Fruit fly (Drosophila melanogaster) whole organism, embryonic: Measurements from ENCODE around the gene PpV.
A peak's percentile ranks its signal among the peaks of the same experiment; 100 is the strongest.

Source experiments
- Atf-2 ChIP-seq: fragments of 200-800 bp; sonication (Bioruptor generic); optimal IDR thresholded peaks from 2 replicates; lab custom pipeline; 2016; ENCODE audit warnings: missing biosample characterization, missing genetic modification characterization
- Bgb ChIP-seq: fragments of 200-800 bp; sonication (Bioruptor generic); IDR thresholded peaks from 2 replicates; pipeline ENCODE4 v1.3.6; 2022; ENCODE audit warnings: missing biosample characterization, missing genetic modification characterization; ENCODE audit not compliant: partially characterized antibody
- CG10274 ChIP-seq: fragments of 200-800 bp; sonication (Bioruptor generic); optimal IDR thresholded peaks from 3 replicates; lab custom pipeline; 2017; ENCODE audit warnings: missing biosample characterization, mild to moderate bottlenecking, missing genetic modification characterization
- CG10462 ChIP-seq: fragments of 200-800 bp; sonication (Bioruptor generic); optimal IDR thresholded peaks from 2 replicates; lab custom pipeline; 2016; ENCODE audit warnings: missing biosample characterization, missing genetic modification characterization
- CG10565 ChIP-seq: fragments of 200-800 bp; sonication (Bioruptor generic); optimal IDR thresholded peaks from 3 replicates; lab custom pipeline; 2016; ENCODE audit warnings: missing biosample characterization, mild to moderate bottlenecking, missing genetic modification characterization
- CG10959 ChIP-seq: fragments of 200-800 bp; sonication (Bioruptor generic); IDR thresholded peaks from 2 replicates; pipeline ENCODE4 v1.3.6; 2022; ENCODE audit warnings: missing biosample characterization, missing genetic modification characterization
- CG12071 ChIP-seq: fragments of 200-800 bp; sonication (Bioruptor generic); optimal IDR thresholded peaks from 3 replicates; lab custom pipeline; 2018; ENCODE audit warnings: missing biosample characterization, mild to moderate bottlenecking, missing genetic modification characterization
- CG12299 ChIP-seq: fragments of 200-800 bp; sonication (Bioruptor generic); optimal IDR thresholded peaks from 2 replicates; lab custom pipeline; 2018; ENCODE audit warnings: missing biosample characterization, mild to moderate bottlenecking, missing genetic modification characterization
- CG12659 ChIP-seq: fragments of 200-800 bp; sonication (Bioruptor generic); optimal IDR thresholded peaks from 3 replicates; lab custom pipeline; 2017; ENCODE audit warnings: mild to moderate bottlenecking, missing biosample characterization, missing genetic modification reagents, missing genetic modification characterization
- CG17328 ChIP-seq: fragments of 200-800 bp; sonication (Bioruptor generic); IDR thresholded peaks from 2 replicates; pipeline ENCODE4 v1.3.6; 2022; ENCODE audit warnings: missing biosample characterization, missing genetic modification characterization
- CG30431 ChIP-seq: fragments of 200-800 bp; sonication (Bioruptor generic); optimal IDR thresholded peaks from 2 replicates; lab custom pipeline; 2017; ENCODE audit warnings: missing biosample characterization, missing genetic modification characterization
- CG31388 ChIP-seq: fragments of 200-800 bp; sonication (Bioruptor generic); optimal IDR thresholded peaks from 2 replicates; lab custom pipeline; 2016; ENCODE audit warnings: missing biosample characterization, missing genetic modification characterization
- CG3281 ChIP-seq: fragments of 200-800 bp; sonication (Bioruptor generic); optimal IDR thresholded peaks from 3 replicates; lab custom pipeline; 2017; ENCODE audit warnings: missing biosample characterization, mild to moderate bottlenecking, missing genetic modification characterization
- CG33213 ChIP-seq: fragments of 200-800 bp; sonication (Bioruptor generic); optimal IDR thresholded peaks from 3 replicates; lab custom pipeline; 2016; ENCODE audit warnings: missing biosample characterization, missing genetic modification characterization
- CG33557 ChIP-seq: fragments of 200-800 bp; sonication (Bioruptor generic); optimal IDR thresholded peaks from 2 replicates; lab custom pipeline; 2019; ENCODE audit warnings: missing biosample characterization, mild to moderate bottlenecking, missing genetic modification characterization, moderate library complexity
- CG3995 ChIP-seq: fragments of 200-800 bp; sonication (Bioruptor generic); optimal IDR thresholded peaks from 3 replicates; lab custom pipeline; 2016; ENCODE audit warnings: missing biosample characterization, missing genetic modification characterization
- CG4360 ChIP-seq: fragments of 200-800 bp; sonication (Bioruptor generic); IDR thresholded peaks from 2 replicates; pipeline ENCODE4 v1.3.6; 2022; ENCODE audit warnings: missing biosample characterization, missing genetic modification characterization
- CG4404 ChIP-seq: fragments of 200-800 bp; sonication (Bioruptor generic); IDR thresholded peaks from 2 replicates; pipeline ENCODE4 v1.3.6; 2022; ENCODE audit warnings: missing biosample characterization, missing genetic modification characterization
- CG4820 ChIP-seq: fragments of 200-800 bp; sonication (Bioruptor generic); optimal IDR thresholded peaks from 3 replicates; lab custom pipeline; 2016; ENCODE audit warnings: missing biosample characterization, missing genetic modification characterization
- CG8478 ChIP-seq: fragments of >200 bp; optimal IDR thresholded peaks from 2 replicates; lab custom pipeline; 2018
- CG9215 ChIP-seq: fragments of 200-800 bp; sonication (Bioruptor generic); IDR thresholded peaks from 2 replicates; pipeline ENCODE4 v1.3.6; 2022; ENCODE audit warnings: missing biosample characterization, missing genetic modification characterization
- CHES-1-like ChIP-seq: fragments of 200-800 bp; sonication (Bioruptor generic); optimal IDR thresholded peaks from 2 replicates; lab custom pipeline; 2016; ENCODE audit warnings: missing biosample characterization, missing genetic modification characterization
- Dbx ChIP-seq: fragments of 200-800 bp; sonication (Bioruptor generic); IDR thresholded peaks from 3 replicates; pipeline ENCODE4 v1.3.6; 2022; ENCODE audit warnings: missing biosample characterization, missing genetic modification characterization
- Deaf1 ChIP-seq: fragments of 200-800 bp; optimal IDR thresholded peaks from 3 replicates; lab custom pipeline; 2019; ENCODE audit warnings: missing biosample characterization, mild to moderate bottlenecking, missing genetic modification characterization, moderate library complexity
- Dll ChIP-seq: fragments of 200-800 bp; sonication (Bioruptor generic); IDR thresholded peaks from 4 replicates; pipeline ENCODE4 v1.3.6; 2022; ENCODE audit warnings: missing biosample characterization, missing genetic modification characterization; ENCODE audit not compliant: partially characterized antibody
- Drgx ChIP-seq: fragments of 200-800 bp; sonication (Bioruptor generic); IDR thresholded peaks from 2 replicates; pipeline ENCODE4 v1.3.6; 2022; ENCODE audit warnings: missing biosample characterization, missing genetic modification characterization
- E2f1 ChIP-seq: fragments of 200-800 bp; sonication (Bioruptor generic); IDR thresholded peaks from 2 replicates; pipeline ENCODE4 v1.3.6; 2022; ENCODE audit warnings: missing biosample characterization, missing genetic modification characterization
- Ets65A ChIP-seq: fragments of 200-800 bp; sonication (Bioruptor generic); peaks from one replicate; lab custom pipeline; 2016; ENCODE audit warnings: missing biosample characterization, missing genetic modification characterization
- Fer2 ChIP-seq: fragments of 200-800 bp; sonication (Bioruptor generic); optimal IDR thresholded peaks from 2 replicates; lab custom pipeline; 2018; ENCODE audit warnings: missing biosample characterization, mild to moderate bottlenecking, missing genetic modification characterization, moderate library complexity
- Mad ChIP-seq: fragments of 200-800 bp; sonication (Bioruptor generic); optimal IDR thresholded peaks from 2 replicates; lab custom pipeline; 2016; ENCODE audit warnings: missing biosample characterization, missing genetic modification characterization
- Neu2 ChIP-seq: fragments of 200-800 bp; sonication (Bioruptor generic); optimal IDR thresholded peaks from 3 replicates; lab custom pipeline; 2016; ENCODE audit warnings: missing biosample characterization, missing genetic modification characterization, borderline replicate concordance
- Sox100B ChIP-seq: fragments of 200-800 bp; sonication (Bioruptor generic); optimal IDR thresholded peaks from 3 replicates; lab custom pipeline; 2018; ENCODE audit warnings: missing biosample characterization, mild to moderate bottlenecking, missing genetic modification characterization
- Sry-δ ChIP-seq: fragments of 200-800 bp; sonication (Bioruptor generic); optimal IDR thresholded peaks from 2 replicates; lab custom pipeline; 2016; ENCODE audit warnings: missing biosample characterization, missing genetic modification characterization
- YL-1 ChIP-seq: fragments of 200-800 bp; sonication (Bioruptor generic); optimal IDR thresholded peaks from 3 replicates; lab custom pipeline; 2017; ENCODE audit warnings: missing biosample characterization, mild to moderate bottlenecking, missing genetic modification characterization
- aop ChIP-seq: fragments of 200-800 bp; sonication (Bioruptor generic); IDR thresholded peaks from 2 replicates; pipeline ENCODE4 v1.3.6; 2022; ENCODE audit warnings: missing biosample characterization, missing genetic modification characterization
- crc ChIP-seq: fragments of 200-800 bp; sonication (Bioruptor generic); optimal IDR thresholded peaks from 2 replicates; lab custom pipeline; 2016; ENCODE audit warnings: missing biosample characterization, missing genetic modification characterization
- da ChIP-seq: fragments of 200-800 bp; sonication (Bioruptor generic); optimal IDR thresholded peaks from 2 replicates; lab custom pipeline; 2016; ENCODE audit warnings: missing biosample characterization, missing genetic modification characterization
- dmrt11E ChIP-seq: fragments of 200-800 bp; sonication (Bioruptor generic); optimal IDR thresholded peaks from 3 replicates; lab custom pipeline; 2018; ENCODE audit warnings: missing biosample characterization, mild to moderate bottlenecking, missing genetic modification characterization, moderate library complexity
- dpn ChIP-seq, 2 experiments: fragments of 200-800 bp; sonication (Bioruptor generic); optimal IDR thresholded peaks; 3 replicates each; lab custom pipeline; 2016; ENCODE audit warnings: missing biosample characterization in 2 of 2, missing genetic modification characterization in 2 of 2
- eve ChIP-seq, 2 experiments: fragments of >200 bp; optimal IDR thresholded peaks; 2 replicates each; lab custom pipeline; 2017; ENCODE audit warnings: missing biosample characterization in 2 of 2, missing genetic modification characterization in 2 of 2
- grn ChIP-seq: fragments of 200-800 bp; sonication (Bioruptor generic); optimal IDR thresholded peaks from 3 replicates; lab custom pipeline; 2017; ENCODE audit warnings: missing biosample characterization, missing genetic modification characterization
- jumu ChIP-seq: fragments of 200-800 bp; sonication (Bioruptor generic); optimal IDR thresholded peaks from 3 replicates; lab custom pipeline; 2016; ENCODE audit warnings: missing biosample characterization, missing genetic modification characterization
- mld ChIP-seq: fragments of 200-800 bp; sonication (Bioruptor generic); IDR thresholded peaks from 3 replicates; pipeline ENCODE4 v1.3.6; 2022; ENCODE audit warnings: missing biosample characterization, missing genetic modification characterization; ENCODE audit not compliant: partially characterized antibody
- nau ChIP-seq: fragments of 200-800 bp; sonication (Bioruptor generic); optimal IDR thresholded peaks from 3 replicates; lab custom pipeline; 2017; ENCODE audit warnings: missing biosample characterization, mild to moderate bottlenecking, missing genetic modification characterization, missing genetic modification reagents
- p53 ChIP-seq: fragments of 200-800 bp; sonication (Bioruptor generic); optimal IDR thresholded peaks from 2 replicates; lab custom pipeline; 2016; ENCODE audit warnings: missing biosample characterization, missing genetic modification characterization
- pan ChIP-seq, 4 experiments: fragments of >200 bp in 3 of 4; fragments of 200-800 bp in 1 of 4; sonication (Bioruptor generic) in 1 of 4; optimal IDR thresholded peaks in 3 of 4; IDR thresholded peaks in 1 of 4; 2 replicates each; pipeline versions ENCODE4 v1.3.6 to Lab custom; 2017 to 2022; ENCODE audit warnings: missing biosample characterization in 2 of 4, missing genetic modification characterization in 2 of 4, mixed read lengths in 1 of 4
- pnt ChIP-seq: fragments of 200-800 bp; sonication (Bioruptor generic); optimal IDR thresholded peaks from 3 replicates; lab custom pipeline; 2016; ENCODE audit warnings: missing biosample characterization, missing genetic modification characterization
- rib ChIP-seq: fragments of 200-800 bp; sonication (Bioruptor generic); IDR thresholded peaks from 2 replicates; pipeline ENCODE4 v1.3.6; 2022; ENCODE audit warnings: missing biosample characterization, missing genetic modification characterization
- scrt ChIP-seq: fragments of 200-800 bp; sonication (Bioruptor generic); optimal IDR thresholded peaks from 2 replicates; lab custom pipeline; 2018; ENCODE audit warnings: missing biosample characterization, mild to moderate bottlenecking, missing genetic modification characterization, moderate library complexity
- sqz ChIP-seq: fragments of 200-800 bp; sonication (Bioruptor generic); optimal IDR thresholded peaks from 3 replicates; lab custom pipeline; 2018; ENCODE audit warnings: missing biosample characterization, mild to moderate bottlenecking, missing genetic modification characterization
- stwl ChIP-seq: fragments of 200-800 bp; sonication (Bioruptor generic); optimal IDR thresholded peaks from 3 replicates; lab custom pipeline; 2018; ENCODE audit warnings: missing biosample characterization, mild to moderate bottlenecking, missing genetic modification characterization, moderate library complexity
- sug ChIP-seq: fragments of 200-800 bp; optimal IDR thresholded peaks from 2 replicates; lab custom pipeline; 2019; ENCODE audit warnings: missing biosample characterization, mild to moderate bottlenecking, missing genetic modification characterization, moderate library complexity

The PpV gene

dm6 chrX:6366357-6366691 is 6.4 kb downstream of the PpV start (continued):
- peak; percentile 47 for TF ChIP-seq CG10462 (GFP tag; lab: Kevin White, UChicago)
- peak; percentile 75 for TF ChIP-seq CG4820
- TF ChIP-seq crc (GFP tag; lab: Kevin White, UChicago), result peak; percentile 77
- peak; percentile 77 for TF ChIP-seq CG33213
- TF ChIP-seq p53, result peak; percentile 52
- peak; percentile 96 for TF ChIP-seq Drgx (GFP tag; lab: Robert Waterston, UW)
- TF ChIP-seq CG17328 (GFP tag; lab: Robert Waterston, UW), result peak; percentile 85
- peak; percentile 53 for TF ChIP-seq Deaf1 (tag; lab: Kevin White, UChicago)
- TF ChIP-seq CG4404 (GFP tag; lab: Robert Waterston, UW), result peak; percentile 72
- TF ChIP-seq CG3995, result peak; percentile 47
- TF ChIP-seq CG12299 (tag; lab: Kevin White, UChicago), result peak; percentile 59
- TF ChIP-seq CHES-1-like (GFP tag; lab: Kevin White, UChicago), result peak; percentile 85
- TF ChIP-seq CG30431, result peak; percentile 45
- peak; percentile 86 for TF ChIP-seq Fer2 (tag; lab: Kevin White, UChicago)
- TF ChIP-seq da (GFP tag; lab: Kevin White, UChicago), result peak; percentile 59
- no peak for TF ChIP-seq CG8478
- TF ChIP-seq nau, result no peak
- TF ChIP-seq Bgb (GFP tag; lab: Robert Waterston, UW), result no peak
- TF ChIP-seq E2f1 (GFP tag; lab: Robert Waterston, UW), result peak; percentile 84
- peak; percentile 78 for TF ChIP-seq CG12659 (GFP tag; lab: Kevin White, UChicago)
- TF ChIP-seq sug (tag; lab: Kevin White, UChicago), result peak; percentile 88
- peak; percentile 14 for TF ChIP-seq CG31388 (GFP tag; lab: Kevin White, UChicago)
- TF ChIP-seq CG10959 (GFP tag; lab: Robert Waterston, UW), result peak; percentile 52
- TF ChIP-seq stwl (tag; lab: Kevin White, UChicago), result no peak
- no peak for TF ChIP-seq mld (GFP tag; lab: Robert Waterston, UW)
- TF ChIP-seq Ets65A (GFP tag; lab: Kevin White, UChicago), result peak; percentile 94
- TF ChIP-seq Sox100B (GFP tag; lab: Kevin White, UChicago), result peak; percentile 76
- no peak for TF ChIP-seq Dll (GFP tag; lab: Robert Waterston, UW)
- TF ChIP-seq CG12071, result peak; percentile 87
- peak; percentile 74 for TF ChIP-seq Mad (GFP tag; lab: Kevin White, UChicago)
- peak; percentile 94 for TF ChIP-seq rib
- peak; percentile 79 for TF ChIP-seq pnt (GFP tag; lab: Kevin White, UChicago)
- peak; percentile 14 for TF ChIP-seq YL-1
- no peak for TF ChIP-seq pan (optimal IDR thresholded peaks at IDR 0.05; lab: Kevin White, UChicago)
- TF ChIP-seq pan (GFP tag; optimal IDR thresholded peaks at IDR 0.05 in 1 of 2, IDR thresholded peaks at IDR 0.05 in 1 of 2), result peak in 1 of 2 experiments; percentile 93
- peak; percentile 7 for TF ChIP-seq CG33557
- no peak for TF ChIP-seq CG10565 (GFP tag; lab: Kevin White, UChicago)
- peak; percentile 69 for TF ChIP-seq aop (GFP tag; lab: Robert Waterston, UW)
- peak; percentile 88 for TF ChIP-seq dpn (GFP tag; optimal IDR thresholded peaks at IDR 0.05; lab: Kevin White, UChicago)
- TF ChIP-seq Atf-2 (GFP tag; lab: Kevin White, UChicago), result peak; percentile 66
- no peak for TF ChIP-seq CG4360 (GFP tag; lab: Robert Waterston, UW)
- TF ChIP-seq grn (GFP tag; lab: Kevin White, UChicago), result peak; percentile 14
- TF ChIP-seq jumu (GFP tag; lab: Kevin White, UChicago), result peak; percentile 75
- peak; percentile 37 for TF ChIP-seq Sry-δ (GFP tag; lab: Kevin White, UChicago)
- TF ChIP-seq CG3281, result peak; percentile 89
- no peak for TF ChIP-seq eve (GFP tag; optimal IDR thresholded peaks at IDR 0.05; lab: Kevin White, UChicago)
- TF ChIP-seq dmrt11E, result peak; percentile 22
- no peak for TF ChIP-seq Neu2
- peak; percentile 90 for TF ChIP-seq Dbx (GFP tag; lab: Robert Waterston, UW)
- peak; percentile 80 for TF ChIP-seq CG9215
- TF ChIP-seq sqz (GFP tag; lab: Kevin White, UChicago), result no peak
- TF ChIP-seq CG10274 (GFP tag; lab: Kevin White, UChicago), result peak; percentile 71
- TF ChIP-seq scrt, result peak; percentile 70
